Worm (Caenorhabditis elegans) whole organism, early embryonic: ENCODE data around the gene F10E7.1.

Experiments
- B0310.2 ChIP-seq: sonication (generic microtip); optimal IDR thresholded peaks from 2 replicates; lab custom pipeline; 2016; ENCODE audit warnings: mild to moderate bottlenecking, missing genetic modification characterization, missing compliant biosample characterization
- F13C5.2 ChIP-seq: sonication (generic microtip); optimal IDR thresholded peaks from 2 replicates; lab custom pipeline; 2017; ENCODE audit warnings: mild to moderate bottlenecking, missing genetic modification characterization, inconsistent platforms, missing compliant biosample characterization
- aly-1 ChIP-seq: sonication (generic microtip); optimal IDR thresholded peaks from 2 replicates; lab custom pipeline; 2016; ENCODE audit warnings: missing genetic modification characterization, missing compliant biosample characterization
- ama-1 ChIP-seq: fragments of 150-350 bp; optimal IDR thresholded peaks from 2 replicates; lab custom pipeline; 2014
- ceh-13 ChIP-seq: fragments of 200-800 bp; sonication (Bioruptor generic); optimal IDR thresholded peaks from 2 replicates; lab custom pipeline; 2018; ENCODE audit warnings: mild to moderate bottlenecking, missing genetic modification characterization, missing compliant biosample characterization
- ceh-36 ChIP-seq: sonication (generic microtip); optimal IDR thresholded peaks from 2 replicates; lab custom pipeline; 2016; ENCODE audit warnings: missing genetic modification characterization, inconsistent platforms, missing compliant biosample characterization
- ets-7 ChIP-seq: sonication (generic microtip); optimal IDR thresholded peaks from 2 replicates; lab custom pipeline; 2016; ENCODE audit warnings: missing genotype, missing genetic modification characterization, missing compliant biosample characterization
- flt-1 ChIP-seq: fragments of 200-800 bp; sonication (Bioruptor generic); IDR thresholded peaks from 2 replicates; pipeline ENCODE4 v1.3.6; 2022; ENCODE audit warnings: missing genetic modification characterization, missing compliant biosample characterization
- hmbx-1 ChIP-seq: sonication (generic microtip); optimal IDR thresholded peaks from 2 replicates; lab custom pipeline; 2016; ENCODE audit warnings: mild to moderate bottlenecking, missing genetic modification characterization, missing compliant biosample characterization
- hmg-4 ChIP-seq: fragments of 200-800 bp; sonication (Bioruptor generic); optimal IDR thresholded peaks from 2 replicates; lab custom pipeline; 2018; ENCODE audit warnings: mild to moderate bottlenecking, missing genetic modification characterization, missing compliant biosample characterization
- hnd-1 ChIP-seq: sonication (generic microtip); optimal IDR thresholded peaks from 2 replicates; lab custom pipeline; 2016; ENCODE audit warnings: missing genetic modification characterization, missing compliant biosample characterization
- pes-1 ChIP-seq: fragments of 200-800 bp; sonication (Bioruptor generic); IDR thresholded peaks from 2 replicates; pipeline ENCODE4 v1.3.6; 2022; ENCODE audit warnings: missing genetic modification reagents, missing genetic modification characterization, missing compliant biosample characterization
- scrt-1 ChIP-seq: fragments of 200-800 bp; sonication (Bioruptor generic); IDR thresholded peaks from 2 replicates; pipeline ENCODE4 v1.3.6; 2022; ENCODE audit warnings: missing genetic modification characterization, missing compliant biosample characterization
- sea-1 ChIP-seq: fragments of 200-800 bp; sonication (Bioruptor generic); conservative IDR thresholded peaks from 2 replicates; pipeline ENCODE4 v1.3.6; 2022; ENCODE audit warnings: missing genetic modification characterization, missing compliant biosample characterization
- tbx-11 ChIP-seq: fragments of 200-800 bp; sonication (Bioruptor generic); IDR thresholded peaks from 2 replicates; pipeline ENCODE4 v1.3.6; 2022; ENCODE audit warnings: missing genetic modification characterization, missing compliant biosample characterization
- tbx-37 ChIP-seq: fragments of 200-800 bp; sonication (Bioruptor generic); conservative IDR thresholded peaks from 2 replicates; pipeline ENCODE4 v1.3.6; 2022; ENCODE audit warnings: missing genetic modification reagents, missing genetic modification characterization, missing compliant biosample characterization
- tra-4 ChIP-seq: sonication (generic microtip); optimal IDR thresholded peaks from 2 replicates; lab custom pipeline; 2017; ENCODE audit warnings: missing genetic modification characterization, missing compliant biosample characterization

F10E7.1 gene

DNA sequence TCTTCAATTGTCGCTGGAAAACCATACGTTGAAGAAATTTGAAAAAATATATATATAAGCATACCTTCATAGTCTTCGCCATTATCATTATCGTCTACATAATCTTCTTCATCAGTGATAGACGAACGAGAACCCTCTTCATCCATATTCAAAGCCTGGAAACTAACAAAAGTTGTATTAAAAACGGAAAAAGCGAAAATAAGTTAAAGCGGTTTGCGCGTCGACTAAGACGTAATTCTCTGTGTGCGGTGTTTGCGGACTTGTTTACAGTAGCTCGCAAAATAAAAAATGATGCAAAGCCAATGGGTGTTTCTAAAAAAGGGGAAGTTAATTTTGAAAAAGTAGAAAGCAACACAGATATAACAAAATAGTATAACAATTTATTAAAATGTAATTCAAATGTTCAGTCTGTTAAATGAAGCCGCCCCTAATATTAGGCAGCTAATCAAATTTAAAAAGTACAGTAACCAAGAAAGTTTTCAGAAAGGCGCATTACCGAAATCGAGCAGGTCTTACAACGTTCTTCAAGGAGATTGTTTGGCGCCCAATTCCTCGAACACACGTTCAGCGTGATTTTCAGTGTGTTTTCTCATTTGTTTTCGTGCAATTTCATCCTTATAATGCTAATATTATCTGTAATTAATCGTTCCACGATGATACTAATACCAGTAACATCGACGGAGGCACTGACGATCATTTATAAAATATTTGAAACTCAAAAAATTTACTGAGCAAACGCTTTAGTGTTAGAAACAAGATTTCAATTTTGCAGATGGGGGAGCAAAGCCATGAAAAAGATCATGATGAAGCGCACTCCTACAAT is 5.5 kb downstream of the F10E7.1 start, which contains the start of the genes T07F8.4 and gld-3:
TSS of gene T07F8.4 (minus strand) at position 162 of the 823 bp plus-strand sequence.
TSS of gene gld-3 (plus strand) at position 773 of the 823 bp plus-strand sequence.
- TF ChIP-seq sea-1 (GFP tag; lab: Robert Waterston, UW) (no peak), pes-1 (no peak), ets-7 (tag; lab: Kevin White, UChicago) (no peak), ceh-13 (no peak), tbx-11 (no peak), ceh-36 (tag; lab: Kevin White, UChicago) (no peak), tbx-37 (GFP tag; lab: Robert Waterston, UW) (no peak), hmg-4 (GFP tag; lab: Kevin White, UChicago) (no peak), tra-4 (tag; lab: Kevin White, UChicago) (no peak), hnd-1 (tag; lab: Kevin White, UChicago) (no peak), B0310.2 (no peak), hmbx-1 (tag; lab: Kevin White, UChicago) (no peak), F13C5.2 (tag; lab: Kevin White, UChicago) (no peak), ama-1 (lab: Kevin White, UChicago) (no peak), flt-1 (GFP tag; lab: Robert Waterston, UW) (no peak), aly-1 (tag; lab: Kevin White, UChicago) (no peak), scrt-1 (GFP tag; lab: Robert Waterston, UW) (no peak)

DNA sequence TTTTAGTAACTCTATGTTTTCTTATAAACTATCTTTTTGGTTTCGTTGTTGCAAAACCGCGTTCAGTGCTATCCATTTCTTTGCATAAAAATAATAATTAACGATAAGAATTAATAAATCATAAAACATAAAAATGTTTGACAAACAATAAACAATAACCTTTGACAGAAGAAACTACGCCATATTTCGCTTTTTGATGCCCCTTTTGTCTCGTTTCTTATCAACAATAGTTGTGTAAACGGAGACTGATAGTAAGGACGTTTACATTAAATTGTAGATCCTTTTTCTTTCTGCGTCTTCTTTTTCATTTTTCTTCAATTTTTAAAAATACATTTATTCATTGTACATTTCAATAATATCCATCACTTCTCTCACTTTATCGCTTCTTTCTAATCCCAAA is 12.5 kb downstream of the F10E7.1 start:
- TF ChIP-seq hmbx-1 (tag; lab: Kevin White, UChicago): no peak
- TF ChIP-seq ceh-36 (tag; lab: Kevin White, UChicago): no peak
- no peak for TF ChIP-seq sea-1 (GFP tag; lab: Robert Waterston, UW)
- TF ChIP-seq hmg-4 (GFP tag; lab: Kevin White, UChicago): no peak
- TF ChIP-seq ceh-13: no peak
- no peak for TF ChIP-seq hnd-1 (tag; lab: Kevin White, UChicago)

DNA sequence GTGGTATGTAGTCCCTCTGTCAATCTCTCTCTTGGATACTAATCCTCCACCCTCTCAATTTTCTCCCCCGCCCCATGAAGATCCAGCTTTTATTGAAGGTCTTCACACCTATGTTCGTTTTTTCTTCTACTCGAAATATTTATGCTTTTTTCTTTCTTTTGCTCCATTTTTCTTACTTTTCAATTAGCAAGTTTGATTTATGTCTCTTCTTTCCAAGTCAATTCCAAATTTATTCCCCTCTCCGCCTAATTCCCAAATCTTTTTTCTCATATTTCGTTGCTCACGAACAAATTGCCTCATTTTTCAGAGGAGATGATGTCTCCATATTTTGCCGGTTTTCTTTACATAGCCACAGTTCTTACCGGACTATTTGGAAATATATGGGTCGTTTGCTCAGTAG is 17.8 kb downstream of the F10E7.1 start, which contains the start of gene npr-31:
TSS of gene npr-31 (plus strand) at position 301 of the 400 bp plus-strand sequence.
- TF ChIP-seq aly-1 (tag; lab: Kevin White, UChicago): no peak
- no peak for TF ChIP-seq B0310.2
- no peak for TF ChIP-seq ceh-36 (tag; lab: Kevin White, UChicago)
- TF ChIP-seq pes-1: no peak
- no peak for TF ChIP-seq scrt-1 (GFP tag; lab: Robert Waterston, UW)
- no peak for TF ChIP-seq ets-7 (tag; lab: Kevin White, UChicago)

DNA sequence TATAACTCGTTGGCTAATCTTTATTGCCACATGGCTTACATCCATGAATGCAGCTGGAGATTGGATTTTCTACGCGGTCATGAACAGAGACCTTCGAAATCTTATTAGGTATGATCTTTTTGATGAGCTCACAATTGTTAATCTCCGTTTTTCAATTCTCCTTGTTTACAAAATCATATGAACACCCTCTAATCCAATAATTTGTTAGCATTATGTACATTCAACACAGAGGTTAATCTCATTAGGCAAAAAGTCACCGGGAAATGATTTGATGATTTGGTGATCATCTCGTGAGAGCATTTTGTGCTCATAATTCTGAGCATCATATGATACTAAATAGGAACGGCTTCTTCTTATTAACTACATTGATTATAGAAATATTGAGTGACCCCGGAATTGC is 19.7 kb downstream of the F10E7.1 start:
- no peak for TF ChIP-seq tbx-11
- TF ChIP-seq ama-1 (lab: Kevin White, UChicago): no peak
- no peak for TF ChIP-seq ceh-13
- no peak for TF ChIP-seq ceh-36 (tag; lab: Kevin White, UChicago)
- no peak for TF ChIP-seq hmbx-1 (tag; lab: Kevin White, UChicago)
- TF ChIP-seq F13C5.2 (tag; lab: Kevin White, UChicago): no peak

DNA sequence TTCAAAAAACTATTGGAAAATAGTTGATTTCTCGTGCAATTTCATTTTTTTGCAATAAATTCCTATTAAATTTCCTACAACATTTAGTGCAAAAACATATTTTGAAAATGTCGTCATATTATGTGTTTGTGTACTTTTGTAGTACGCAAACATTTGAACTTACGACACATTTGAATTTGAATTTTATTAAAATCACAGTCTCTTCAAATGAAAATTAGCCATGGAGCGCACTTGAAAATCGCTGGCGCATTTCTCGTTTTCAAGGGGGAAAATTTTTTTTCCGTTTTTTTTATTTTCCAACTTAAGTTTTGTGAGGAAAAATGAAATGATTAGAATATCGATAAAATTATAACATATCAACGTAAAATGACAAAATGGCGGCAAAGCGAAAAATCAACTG is 21.0 kb downstream of the F10E7.1 start:
- TF ChIP-seq hmbx-1 (tag; lab: Kevin White, UChicago): no peak
- TF ChIP-seq ama-1 (lab: Kevin White, UChicago): no peak

DNA sequence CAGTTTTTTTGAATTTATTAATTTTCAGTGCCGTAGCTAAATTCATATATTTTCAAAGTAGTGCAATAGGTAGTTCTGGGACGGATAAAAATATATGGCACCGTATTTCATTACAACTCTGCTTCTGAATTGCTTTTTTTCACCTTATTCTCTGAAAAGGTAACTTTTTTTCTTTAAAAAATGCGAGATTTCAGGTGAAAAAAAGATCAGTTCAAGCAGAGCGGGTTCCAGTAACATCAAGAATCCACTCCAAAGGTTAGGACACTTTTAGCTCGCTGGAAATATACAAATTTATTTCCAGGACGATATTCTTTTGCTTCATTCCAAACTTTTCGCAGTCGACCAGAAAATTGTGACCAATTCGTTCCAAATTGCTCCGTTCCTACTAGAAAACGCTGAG is 21.5 kb downstream of the F10E7.1 start, which contains the start of gene T07F8.1:
TSS of gene T07F8.1 (plus strand) at position 301 of the 400 bp plus-strand sequence.
- TF ChIP-seq F13C5.2 (tag; lab: Kevin White, UChicago) (no peak), ceh-13 (no peak), hmg-4 (GFP tag; lab: Kevin White, UChicago) (no peak), hmbx-1 (tag; lab: Kevin White, UChicago) (no peak), tbx-37 (GFP tag; lab: Robert Waterston, UW) (no peak), tbx-11 (no peak), pes-1 (no peak), ama-1 (lab: Kevin White, UChicago) (no peak), ceh-36 (tag; lab: Kevin White, UChicago) (no peak), sea-1 (GFP tag; lab: Robert Waterston, UW) (no peak), B0310.2 (no peak), scrt-1 (GFP tag; lab: Robert Waterston, UW) (no peak)

DNA sequence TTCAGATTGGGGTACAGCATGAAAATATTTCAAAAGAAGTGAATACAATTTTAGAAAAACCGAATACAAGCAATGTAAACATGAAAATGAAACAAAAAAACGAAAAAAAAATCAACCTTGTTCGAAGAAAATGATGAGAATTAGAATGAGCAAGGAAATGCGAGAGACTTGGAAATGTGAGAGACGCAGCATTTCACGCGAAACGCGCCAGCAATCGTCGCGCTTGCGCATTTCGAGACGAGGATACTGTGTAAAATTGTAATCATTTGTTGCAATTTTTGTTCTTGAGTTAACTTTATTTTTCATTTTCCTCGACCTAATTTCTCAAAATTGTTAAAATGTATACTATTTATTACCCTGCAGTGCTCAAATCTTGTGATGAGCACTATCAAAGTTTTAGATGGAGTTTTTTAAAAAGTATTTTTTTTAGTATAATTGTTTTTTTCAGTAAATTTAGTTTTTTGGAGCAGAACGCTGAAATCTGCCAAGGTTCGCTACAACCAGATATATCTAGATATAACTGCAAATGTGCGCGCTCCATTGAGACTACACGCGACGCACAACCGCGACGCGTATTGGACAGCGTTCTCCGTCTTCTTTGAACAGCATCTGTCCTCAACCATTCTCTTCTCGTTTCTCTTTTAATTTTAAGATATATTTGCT is 25.5 kb downstream of the F10E7.1 start, which contains the start of gene fust-1:
TSS of gene fust-1 (plus strand) at position 613 of the 663 bp plus-strand sequence.
- TF ChIP-seq tbx-37 (GFP tag; lab: Robert Waterston, UW) (peak; percentile 33; the same call in 1 of the 2 replicates), scrt-1 (GFP tag; lab: Robert Waterston, UW) (peak; percentile 58; the same call in 1 of the 2 replicates), ceh-36 (tag; lab: Kevin White, UChicago) (peak; percentile 39), aly-1 (tag; lab: Kevin White, UChicago) (no peak), hmbx-1 (tag; lab: Kevin White, UChicago) (peak; percentile 19), pes-1 (peak; percentile 77), F13C5.2 (tag; lab: Kevin White, UChicago) (peak; percentile 89), tbx-11 (peak; percentile 48; the same call in 1 of the 2 replicates), flt-1 (GFP tag; lab: Robert Waterston, UW) (peak; percentile 64; the same call in 1 of the 2 replicates), ama-1 (lab: Kevin White, UChicago) (no peak), hnd-1 (tag; lab: Kevin White, UChicago) (peak; percentile 1), hmg-4 (GFP tag; lab: Kevin White, UChicago) (peak; percentile 46), ceh-13 (no peak)
